Worm (Caenorhabditis elegans) whole organism, L4 larva: ENCODE results near the gene clec-181.

Source experiments
- D1046.2 ChIP-seq: fragments of 200-800 bp; sonication (Bioruptor generic); IDR thresholded peaks from 2 replicates; pipeline ENCODE4 v1.3.6; 2022; ENCODE audit warnings: missing genetic modification characterization, missing compliant biosample characterization
- F10B5.3 ChIP-seq: sonication (generic microtip); optimal IDR thresholded peaks from 2 replicates; lab custom pipeline; 2016; ENCODE audit warnings: mild to moderate bottlenecking, missing genetic modification characterization, missing compliant biosample characterization
- F26F4.8 ChIP-seq: fragments of 200-800 bp; sonication (Bioruptor generic); conservative IDR thresholded peaks from 2 replicates; pipeline ENCODE4 v1.3.6; 2022; ENCODE audit warnings: missing genetic modification characterization, missing compliant biosample characterization
- F37D6.2 ChIP-seq: sonication (generic microtip); optimal IDR thresholded peaks from 2 replicates; lab custom pipeline; 2016; ENCODE audit warnings: mild to moderate bottlenecking, missing genetic modification characterization, missing compliant biosample characterization
- F44E2.7 ChIP-seq: fragments of 200-800 bp; sonication (Bioruptor generic); IDR thresholded peaks from 2 replicates; pipeline ENCODE4 v2.1.2; 2022; ENCODE audit warnings: missing genetic modification characterization, missing compliant biosample characterization
- T26A8.4 ChIP-seq: fragments of 200-800 bp; sonication (Bioruptor generic); IDR thresholded peaks from 2 replicates; pipeline ENCODE4 v1.3.6; 2022; ENCODE audit warnings: missing genetic modification characterization, missing compliant biosample characterization
- Y48G9A.11 ChIP-seq: fragments of 200-800 bp; sonication (Bioruptor generic); IDR thresholded peaks from 2 replicates; pipeline ENCODE4 v1.3.6; 2022; ENCODE audit warnings: missing genetic modification reagents, missing genetic modification characterization, missing compliant biosample characterization
- ZK337.2 ChIP-seq: fragments of 200-800 bp; sonication (Bioruptor generic); IDR thresholded peaks from 2 replicates; pipeline ENCODE4 v1.3.6; 2022; ENCODE audit warnings: missing genetic modification reagents, missing genetic modification characterization, missing compliant biosample characterization
- aha-1 ChIP-seq: fragments of 150-350 bp; peaks from one replicate; lab custom pipeline; 2014; ENCODE audit warnings: missing biosample characterization, missing genetic modification characterization
- ceh-20 ChIP-seq: fragments of 200-800 bp; sonication (Bioruptor generic); IDR thresholded peaks from 2 replicates; pipeline ENCODE4 v1.3.6; 2022; ENCODE audit warnings: missing genetic modification reagents, missing genetic modification characterization, missing compliant biosample characterization
- ceh-44 ChIP-seq: fragments of 200-800 bp; sonication (Bioruptor generic); IDR thresholded peaks from 2 replicates; pipeline ENCODE4 v1.3.6; 2022; ENCODE audit warnings: missing genetic modification reagents, missing genetic modification characterization, missing compliant biosample characterization
- ceh-62 ChIP-seq: sonication (generic microtip); optimal IDR thresholded peaks from 2 replicates; lab custom pipeline; 2017; ENCODE audit warnings: missing biosample characterization, missing genetic modification characterization
- cey-2 ChIP-seq: sonication (generic microtip); optimal IDR thresholded peaks from 3 replicates; lab custom pipeline; 2017; ENCODE audit warnings: missing genetic modification characterization, mild to moderate bottlenecking, missing compliant biosample characterization, antibody characterized with exemption, borderline replicate concordance; ENCODE audit not compliant: insufficient read depth
- ctbp-1 ChIP-seq: fragments of 200-800 bp; sonication (Bioruptor generic); IDR thresholded peaks from 2 replicates; pipeline ENCODE4 v1.3.6; 2022; ENCODE audit warnings: missing genetic modification reagents, missing genetic modification characterization, missing compliant biosample characterization
- daf-19 ChIP-seq: fragments of 200-800 bp; sonication (Bioruptor generic); conservative IDR thresholded peaks from 2 replicates; pipeline ENCODE4 v1.3.6; 2022; ENCODE audit warnings: missing genetic modification characterization, missing compliant biosample characterization
- daf-8 ChIP-seq: fragments of 200-800 bp; sonication (Bioruptor generic); IDR thresholded peaks from 2 replicates; pipeline ENCODE4 v1.3.6; 2022; ENCODE audit warnings: missing genetic modification characterization, missing compliant biosample characterization
- dmd-6 ChIP-seq: fragments of 200-800 bp; sonication (Bioruptor generic); IDR thresholded peaks from 2 replicates; pipeline ENCODE4 v1.3.6; 2022; ENCODE audit warnings: missing genetic modification reagents, missing genetic modification characterization, missing compliant biosample characterization
- duxl-1 ChIP-seq: sonication (generic microtip); optimal IDR thresholded peaks from 2 replicates; lab custom pipeline; 2016; ENCODE audit warnings: mild to moderate bottlenecking, missing genetic modification characterization, moderate library complexity, missing compliant biosample characterization; ENCODE audit not compliant: poor library complexity
- dve-1 ChIP-seq: sonication (generic microtip); optimal IDR thresholded peaks from 2 replicates; lab custom pipeline; 2017; ENCODE audit warnings: antibody characterized with exemption, mild to moderate bottlenecking, missing genetic modification characterization, missing compliant biosample characterization; ENCODE audit not compliant: insufficient read depth
- egl-43 ChIP-seq: fragments of 200-800 bp; sonication (Bioruptor generic); IDR thresholded peaks from 2 replicates; pipeline ENCODE4 v1.3.6; 2022; ENCODE audit warnings: missing genetic modification reagents, missing genetic modification characterization, missing compliant biosample characterization
- hif-1 ChIP-seq, 2 experiments: sonication (generic microtip); optimal IDR thresholded peaks; 2 replicates each; lab custom pipeline; 2016 to 2017; ENCODE audit warnings: missing compliant biosample characterization in 2 of 2, missing genetic modification characterization in 2 of 2, missing genetic modification reagents in 2 of 2, missing genotype in 2 of 2, mild to moderate bottlenecking in 1 of 2
- hmg-1.1 ChIP-seq: fragments of 200-800 bp; sonication (Bioruptor generic); IDR thresholded peaks from 2 replicates; pipeline ENCODE4 v1.3.6; 2022; ENCODE audit warnings: missing genetic modification reagents, missing genetic modification characterization, missing compliant biosample characterization
- lim-7 ChIP-seq: fragments of 200-800 bp; sonication (Bioruptor generic); IDR thresholded peaks from 2 replicates; pipeline ENCODE4 v1.3.6; 2022; ENCODE audit warnings: missing genetic modification characterization, missing compliant biosample characterization
- lin-15B ChIP-seq: fragments of 150-350 bp; sonication (generic microtip); optimal IDR thresholded peaks from 3 replicates; lab custom pipeline; 2014; ENCODE audit warnings: missing biosample characterization, missing genetic modification characterization
- lin-29 ChIP-seq: fragments of 200-800 bp; sonication (Bioruptor generic); IDR thresholded peaks from 2 replicates; pipeline ENCODE4 v1.3.6; 2022; ENCODE audit warnings: missing genetic modification reagents, missing genetic modification characterization, missing compliant biosample characterization
- madf-5 ChIP-seq, 2 experiments: fragments of 200-800 bp; sonication (Bioruptor generic); IDR thresholded peaks; 2 replicates each; pipeline ENCODE4 v1.3.6; 2022; ENCODE audit warnings: missing compliant biosample characterization in 2 of 2, missing genetic modification characterization in 2 of 2
- madf-9 ChIP-seq: fragments of 200-800 bp; sonication (Bioruptor generic); conservative IDR thresholded peaks from 2 replicates; pipeline ENCODE4 v1.3.6; 2022; ENCODE audit warnings: missing genetic modification reagents, missing genetic modification characterization, missing compliant biosample characterization
- mdl-1 ChIP-seq, 2 experiments: fragments of 150-350 bp in 1 of 2; sonication (generic microtip) in 1 of 2; optimal IDR thresholded peaks; 2 replicates each; lab custom pipeline; 2014 to 2017; ENCODE audit warnings: missing biosample characterization in 2 of 2, missing genetic modification characterization in 2 of 2
- mep-1 ChIP-seq: fragments of 150-350 bp; sonication (generic microtip); optimal IDR thresholded peaks from 3 replicates; lab custom pipeline; 2014; ENCODE audit warnings: missing biosample characterization, missing genetic modification characterization
- mes-2 ChIP-seq: sonication (generic microtip); optimal IDR thresholded peaks from 2 replicates; lab custom pipeline; 2016; ENCODE audit warnings: missing genotype, mild to moderate bottlenecking, missing genetic modification characterization, missing compliant biosample characterization; ENCODE audit not compliant: poor library complexity, severe bottlenecking
- mxl-3 ChIP-seq: fragments of 200-800 bp; sonication (Bioruptor generic); optimal IDR thresholded peaks from 2 replicates; lab custom pipeline; 2018; ENCODE audit warnings: mild to moderate bottlenecking, missing genetic modification characterization, missing compliant biosample characterization
- nhr-102 ChIP-seq: sonication (generic microtip); optimal IDR thresholded peaks from 2 replicates; lab custom pipeline; 2016; ENCODE audit warnings: mild to moderate bottlenecking, missing genetic modification characterization, moderate library complexity, missing compliant biosample characterization
- nhr-111 ChIP-seq: fragments of 200-800 bp; sonication (Bioruptor generic); optimal IDR thresholded peaks from 2 replicates; lab custom pipeline; 2018; ENCODE audit warnings: mild to moderate bottlenecking, missing genetic modification characterization, missing compliant biosample characterization
- nhr-41 ChIP-seq: fragments of 200-800 bp; sonication (Bioruptor generic); IDR thresholded peaks from 2 replicates; pipeline ENCODE4 v1.3.6; 2022; ENCODE audit warnings: missing genetic modification reagents, missing genetic modification characterization, missing compliant biosample characterization
- nhr-6 ChIP-seq: fragments of 150-350 bp; optimal IDR thresholded peaks from 2 replicates; lab custom pipeline; 2014; ENCODE audit warnings: missing biosample characterization, missing genetic modification characterization
- nhr-77 ChIP-seq: fragments of 150-350 bp; optimal IDR thresholded peaks from 2 replicates; lab custom pipeline; 2014; ENCODE audit warnings: missing biosample characterization, missing genetic modification characterization
- pha-4 ChIP-seq, 2 experiments: fragments of 150-350 bp in 1 of 2; fragments of 200-800 bp in 1 of 2; sonication (Bioruptor generic) in 1 of 2; IDR thresholded peaks in 1 of 2; optimal IDR thresholded peaks in 1 of 2; 2 replicates each; pipeline versions ENCODE4 v1.3.6 to Lab custom; 2014 to 2022; ENCODE audit warnings: missing genetic modification characterization in 2 of 2, missing genetic modification reagents in 2 of 2, missing biosample characterization in 1 of 2, missing compliant biosample characterization in 1 of 2
- pqm-1 ChIP-seq: sonication (generic microtip); optimal IDR thresholded peaks from 2 replicates; lab custom pipeline; 2017; ENCODE audit warnings: missing biosample characterization, missing genetic modification characterization
- rbr-2 ChIP-seq: sonication (generic microtip); optimal IDR thresholded peaks from 2 replicates; lab custom pipeline; 2016; ENCODE audit warnings: missing genotype, missing genetic modification characterization, missing compliant biosample characterization
- sdz-12 ChIP-seq: fragments of 200-800 bp; sonication (Bioruptor generic); optimal IDR thresholded peaks from 2 replicates; lab custom pipeline; 2018; ENCODE audit warnings: mild to moderate bottlenecking, missing genetic modification characterization, missing compliant biosample characterization
- set-16 ChIP-seq: fragments of 200-800 bp; sonication (Bioruptor generic); IDR thresholded peaks from 2 replicates; pipeline ENCODE4 v1.3.6; 2022; ENCODE audit warnings: missing genetic modification reagents, missing genetic modification characterization, missing compliant biosample characterization
- snpc-4 ChIP-seq: fragments of 150-350 bp; optimal IDR thresholded peaks from 2 replicates; lab custom pipeline; 2014; ENCODE audit warnings: missing biosample characterization, missing genetic modification characterization
- unc-130 ChIP-seq: sonication (generic microtip); optimal IDR thresholded peaks from 2 replicates; lab custom pipeline; 2016; ENCODE audit warnings: missing genetic modification reagents, missing genetic modification characterization, missing compliant biosample characterization
- zag-1 ChIP-seq: fragments of 150-350 bp; optimal IDR thresholded peaks from 2 replicates; lab custom pipeline; 2014; ENCODE audit warnings: missing biosample characterization, missing genetic modification characterization
- zip-11 ChIP-seq: fragments of 200-800 bp; sonication (Bioruptor generic); IDR thresholded peaks from 2 replicates; pipeline ENCODE4 v1.3.6; 2022; ENCODE audit warnings: missing genetic modification characterization, missing compliant biosample characterization
- zip-2 ChIP-seq: fragments of 150-350 bp; optimal IDR thresholded peaks from 2 replicates; lab custom pipeline; 2014; ENCODE audit warnings: missing biosample characterization, missing genetic modification characterization
- ztf-7 ChIP-seq: fragments of 150-350 bp; optimal IDR thresholded peaks from 2 replicates; lab custom pipeline; 2014; ENCODE audit warnings: missing biosample characterization, missing genetic modification characterization

Gene clec-181

ce11 chrIV:8625730-8626129 lies 29.9 kb downstream of the clec-181 start:
- TF ChIP-seq daf-8 (GFP tag; lab: Robert Waterston, UW) (no peak), lim-7 (no peak), lin-29 (no peak), zip-2 (tag; lab: Kevin White, UChicago) (no peak), daf-19 (GFP tag; lab: Robert Waterston, UW) (no peak), lin-15B (tag; lab: Kevin White, UChicago) (no peak), mes-2 (no peak), ZK337.2 (GFP tag; lab: Robert Waterston, UW) (no peak), F10B5.3 (tag; lab: Kevin White, UChicago) (no peak), F44E2.7 (no peak), F26F4.8 (no peak), nhr-41 (GFP tag; lab: Robert Waterston, UW) (no peak)
- TF ChIP-seq, all 104 proteins: peak for 0

- peak in 1 of 2 experiments; percentile 4 for TF ChIP-seq hif-1 (tag; optimal IDR thresholded peaks at IDR 0.05; lab: Kevin White, UChicago)
- peak; percentile 70; the same call in 1 of the 2 replicates for TF ChIP-seq T26A8.4
- TF ChIP-seq ceh-44 (GFP tag; lab: Robert Waterston, UW) = no peak
- TF ChIP-seq pha-4 (GFP tag; IDR thresholded peaks at IDR 0.05; lab: Robert Waterston, UW) = 0 out of 2 replicates have a peak, but pooled peaks have one; percentile 8
- TF ChIP-seq pha-4 (tag; optimal IDR thresholded peaks at IDR 0.05; lab: Kevin White, UChicago) = no peak
- TF ChIP-seq ctbp-1 (GFP tag; lab: Robert Waterston, UW) = 0 out of 2 replicates have a peak, but pooled peaks have one; percentile 18
- TF ChIP-seq egl-43 (GFP tag; lab: Robert Waterston, UW) = 0 out of 2 replicates have a peak, but pooled peaks have one; percentile 24
- no peak for TF ChIP-seq ceh-62 (tag; lab: Kevin White, UChicago)
- peak; percentile 8 for TF ChIP-seq aha-1
Observed at ce11 chrIV:8626294-8626693, 30.4 kb downstream of the clec-181 start.

- TF ChIP-seq duxl-1 (tag; lab: Kevin White, UChicago) (no peak), pha-4 (GFP tag; IDR thresholded peaks at IDR 0.05; lab: Robert Waterston, UW) (no peak), pha-4 (tag; optimal IDR thresholded peaks at IDR 0.05; lab: Kevin White, UChicago) (no peak), ztf-7 (no peak), D1046.2 (no peak), egl-43 (GFP tag; lab: Robert Waterston, UW) (peak; percentile 43; the same call in 1 of the 2 replicates), nhr-6 (tag; lab: Kevin White, UChicago) (peak; percentile 28), mdl-1 (tag; optimal IDR thresholded peaks at IDR 0.05; lab: Kevin White, UChicago) (peak in 1 of 2 experiments; percentile 44), ceh-20 (GFP tag; lab: Robert Waterston, UW) (no peak), lin-29 (no peak), dve-1 (tag; lab: Kevin White, UChicago) (peak; percentile 14), cey-2 (tag; lab: Kevin White, UChicago) (no peak), set-16 (GFP tag; lab: Robert Waterston, UW) (0 out of 2 replicates have a peak, but pooled peaks have one; percentile 20), nhr-111 (no peak), F37D6.2 (no peak), mep-1 (tag; lab: Kevin White, UChicago) (peak; percentile 51), madf-5 (GFP tag; IDR thresholded peaks at IDR 0.05; lab: Robert Waterston, UW) (no peak), dmd-6 (GFP tag; lab: Robert Waterston, UW) (peak; percentile 16; the same call in 1 of the 2 replicates), nhr-102 (tag; lab: Kevin White, UChicago) (no peak), zip-11 (GFP tag; lab: Robert Waterston, UW) (no peak), hmg-1.1 (GFP tag; lab: Robert Waterston, UW) (peak; percentile 52; the same call in 1 of the 2 replicates), sdz-12 (GFP tag; lab: Kevin White, UChicago) (no peak), T26A8.4 (peak; percentile 51; the same call in 1 of the 2 replicates), madf-9 (GFP tag; lab: Robert Waterston, UW) (no peak), pqm-1 (no peak), Y48G9A.11 (GFP tag; lab: Robert Waterston, UW) (no peak), nhr-77 (tag; lab: Kevin White, UChicago) (no peak), zag-1 (tag; lab: Kevin White, UChicago) (no peak), mxl-3 (GFP tag; lab: Kevin White, UChicago) (peak; percentile 73), unc-130 (GFP tag; lab: Kevin White, UChicago) (no peak), rbr-2 (tag; lab: Kevin White, UChicago) (peak; percentile 4), snpc-4 (no peak)
Observed at ce11 chrIV:8627328-8627727, 31.5 kb downstream of the clec-181 start, which contains the start of gene F42A9.11. Gene F42A9.11, plus strand, starts transcription at chrIV:8627637.
